Worm (Caenorhabditis elegans): ENCODE results near the gene C17G1.2.

The C17G1.2 gene

DNA sequence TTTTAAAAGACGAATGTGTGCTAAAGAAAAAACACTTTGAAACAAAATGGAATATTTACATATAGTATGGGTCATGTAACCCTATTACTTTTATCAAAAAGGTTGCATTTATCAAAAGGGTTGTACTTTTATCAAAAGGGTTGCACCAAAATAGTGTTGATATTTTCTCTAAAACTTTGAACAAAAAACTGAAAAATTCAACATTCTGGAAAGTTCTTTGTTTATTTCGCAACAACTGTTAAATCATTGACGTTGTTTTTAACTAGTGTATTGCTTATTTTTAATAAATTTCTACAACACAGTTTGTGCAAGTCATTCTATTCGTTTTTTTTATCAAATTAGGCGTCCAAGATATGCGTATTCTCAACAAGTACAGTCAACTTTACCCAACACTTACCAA, 17.2 kb downstream of the C17G1.2 start, which contains the start of the genes C17G1.5 and C17G1.14:
Gene C17G1.5, plus strand, starts transcription at position 266 of the 400 bp plus-strand sequence.
Gene C17G1.14, plus strand, starts transcription at position 277 of the 400 bp plus-strand sequence.
- no peak for TF ChIP-seq ham-2 (GFP tag; optimal IDR thresholded peaks at IDR 0.05)
- TF ChIP-seq zip-8 (tag; optimal IDR thresholded peaks at IDR 0.05) = no peak
- TF ChIP-seq M03D4.4 (tag; optimal IDR thresholded peaks at IDR 0.05) = no peak
- TF ChIP-seq nhr-28 (tag; optimal IDR thresholded peaks at IDR 0.05) = no peak
- TF ChIP-seq ztf-11 (tag; optimal IDR thresholded peaks at IDR 0.05) = no peak
- TF ChIP-seq lsy-2 (tag; optimal IDR thresholded peaks at IDR 0.05) = no peak

DNA sequence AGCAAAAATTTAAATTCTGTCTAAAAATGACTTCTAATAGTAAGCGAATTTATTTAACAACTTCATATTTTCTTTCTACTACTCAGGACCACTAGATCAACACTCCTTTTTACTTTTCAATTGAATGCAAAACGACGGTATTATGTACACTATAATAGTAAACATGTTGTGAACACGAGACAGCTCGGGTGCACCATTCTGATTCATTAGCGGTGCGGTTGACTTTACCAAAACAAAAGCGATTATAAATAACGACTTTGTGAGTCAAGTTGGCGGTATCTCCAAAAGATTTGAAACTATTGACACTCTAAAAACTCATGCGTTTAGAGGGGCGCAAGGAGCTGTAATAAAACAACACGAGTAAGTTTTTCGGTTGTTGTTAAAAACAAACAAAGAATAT, 19.2 kb downstream of the C17G1.2 start:
- TF ChIP-seq lsy-2 (tag; optimal IDR thresholded peaks at IDR 0.05) (no peak), ces-1 (GFP tag; optimal IDR thresholded peaks at IDR 0.05) (no peak), elt-3 (tag; optimal IDR thresholded peaks at IDR 0.05) (no peak), ceh-83 (GFP tag; optimal IDR thresholded peaks at IDR 0.05) (no peak), mls-2 (tag; optimal IDR thresholded peaks at IDR 0.05) (no peak), nhr-28 (tag; optimal IDR thresholded peaks at IDR 0.05) (no peak), pha-4 (tag; optimal IDR thresholded peaks at IDR 0.05) (no peak)

- TF ChIP-seq elt-1 (tag; optimal IDR thresholded peaks at IDR 0.05; ENCODE audit: borderline replicate concordance, insufficient read depth) (no peak), unc-39 (tag; optimal IDR thresholded peaks at IDR 0.05) (no peak), flh-1 (GFP tag; optimal IDR thresholded peaks at IDR 0.05) (no peak), ceh-83 (GFP tag; optimal IDR thresholded peaks at IDR 0.05) (no peak), lin-13 (tag; optimal IDR thresholded peaks at IDR 0.05) (no peak), nhr-2 (tag; optimal IDR thresholded peaks at IDR 0.05) (no peak), lin-32 (GFP tag; optimal IDR thresholded peaks at IDR 0.05) (no peak), ces-1 (GFP tag; optimal IDR thresholded peaks at IDR 0.05) (no peak), ceh-43 (GFP tag; optimal IDR thresholded peaks at IDR 0.05) (no peak), elt-3 (tag; optimal IDR thresholded peaks at IDR 0.05) (no peak), nhr-12 (tag; optimal IDR thresholded peaks at IDR 0.05) (no peak), bed-3 (GFP tag; optimal IDR thresholded peaks at IDR 0.05) (no peak), M03D4.4 (tag; optimal IDR thresholded peaks at IDR 0.05) (no peak)
Observed at ce11 chrX:9941379-9941778, 20.0 kb downstream of the C17G1.2 start.

ce11 chrX:9948528-9948927, 27.2 kb downstream of the C17G1.2 start:
- TF ChIP-seq mep-1 (tag; optimal IDR thresholded peaks at IDR 0.05) (no peak), nhr-12 (tag; optimal IDR thresholded peaks at IDR 0.05) (no peak), zip-8 (tag; optimal IDR thresholded peaks at IDR 0.05) (no peak), bed-3 (GFP tag; optimal IDR thresholded peaks at IDR 0.05) (no peak), ces-1 (GFP tag; optimal IDR thresholded peaks at IDR 0.05) (no peak), snpc-4 (tag; optimal IDR thresholded peaks at IDR 0.05) (no peak), ceh-39 (tag; optimal IDR thresholded peaks at IDR 0.05) (no peak), unc-120 (tag; optimal IDR thresholded peaks at IDR 0.05; ENCODE audit: poor library complexity, severe bottlenecking) (no peak), elt-3 (tag; optimal IDR thresholded peaks at IDR 0.05) (no peak), nhr-28 (tag; optimal IDR thresholded peaks at IDR 0.05) (no peak), nhr-237 (tag; optimal IDR thresholded peaks at IDR 0.05) (no peak), drap-1 (GFP tag; optimal IDR thresholded peaks at IDR 0.05) (no peak), blmp-1 (tag; optimal IDR thresholded peaks at IDR 0.05) (no peak), flh-1 (GFP tag; optimal IDR thresholded peaks at IDR 0.05) (no peak), unc-62 (GFP tag; optimal IDR thresholded peaks at IDR 0.05) (no peak), hlh-1 (tag; optimal IDR thresholded peaks at IDR 0.05) (no peak), sptf-1 (tag; optimal IDR thresholded peaks at IDR 0.05) (no peak), lin-13 (tag; optimal IDR thresholded peaks at IDR 0.05) (no peak), mls-2 (tag; optimal IDR thresholded peaks at IDR 0.05) (no peak), lin-32 (GFP tag; optimal IDR thresholded peaks at IDR 0.05) (no peak)

DNA sequence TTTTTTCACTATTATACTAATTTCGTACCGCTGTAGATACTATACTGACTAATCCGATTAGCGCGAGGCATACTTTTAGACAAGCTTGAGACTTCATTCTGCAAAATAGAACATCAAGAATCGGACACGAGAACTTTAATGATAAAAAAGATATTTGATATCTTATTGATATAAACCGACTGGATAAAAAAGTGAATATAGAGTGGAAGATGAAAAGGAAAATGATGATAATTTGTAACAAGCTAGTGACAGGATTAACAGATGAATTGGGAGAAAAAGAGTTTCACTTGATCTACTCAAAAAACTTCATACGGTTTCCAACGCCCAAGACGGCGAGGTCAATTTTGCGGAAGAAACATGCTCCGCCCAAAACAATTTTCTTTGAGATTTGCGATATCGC, 27.6 kb downstream of the C17G1.2 start, which contains the start of gene nas-37:
Gene nas-37, minus strand, starts transcription at position 101 of the 400 bp plus-strand sequence.
- TF ChIP-seq unc-62 (GFP tag; optimal IDR thresholded peaks at IDR 0.05) (no peak), nhr-2 (tag; optimal IDR thresholded peaks at IDR 0.05) (no peak), nhr-76 (tag; optimal IDR thresholded peaks at IDR 0.05) (no peak), bed-3 (GFP tag; optimal IDR thresholded peaks at IDR 0.05) (no peak), nhr-28 (tag; optimal IDR thresholded peaks at IDR 0.05) (no peak), ztf-11 (tag; optimal IDR thresholded peaks at IDR 0.05) (no peak), lsy-2 (tag; optimal IDR thresholded peaks at IDR 0.05) (no peak), elt-1 (tag; optimal IDR thresholded peaks at IDR 0.05; ENCODE audit: borderline replicate concordance, insufficient read depth) (no peak), ceh-39 (tag; optimal IDR thresholded peaks at IDR 0.05) (no peak), ceh-83 (GFP tag; optimal IDR thresholded peaks at IDR 0.05) (no peak), lin-13 (tag; optimal IDR thresholded peaks at IDR 0.05) (no peak), blmp-1 (tag; optimal IDR thresholded peaks at IDR 0.05) (no peak), nhr-12 (tag; optimal IDR thresholded peaks at IDR 0.05) (no peak), unc-39 (tag; optimal IDR thresholded peaks at IDR 0.05) (no peak), lin-32 (GFP tag; optimal IDR thresholded peaks at IDR 0.05) (no peak)
